Worm (Caenorhabditis elegans) whole organism, L2 larva: ENCODE measurements around the gene srz-69.

Experiments
- R02D3.7 ChIP-seq: fragments of 150-350 bp; optimal IDR thresholded peaks from 2 replicates; lab custom pipeline; 2014; ENCODE audit warnings: missing biosample characterization, missing genetic modification characterization
- gmeb-1 ChIP-seq: fragments of 150-350 bp; optimal IDR thresholded peaks from 2 replicates; lab custom pipeline; 2014; ENCODE audit warnings: missing biosample characterization, missing genetic modification characterization
- lin-39 ChIP-seq: fragments of 150-350 bp; optimal IDR thresholded peaks from 2 replicates; lab custom pipeline; 2014; ENCODE audit warnings: missing biosample characterization, missing genetic modification reagents, missing genetic modification characterization
- nhr-10 ChIP-seq: sonication (generic microtip); optimal IDR thresholded peaks from 2 replicates; lab custom pipeline; 2017; ENCODE audit warnings: missing biosample characterization, missing genetic modification characterization
- nhr-11 ChIP-seq: fragments of 150-350 bp; optimal IDR thresholded peaks from 2 replicates; lab custom pipeline; 2014; ENCODE audit warnings: missing biosample characterization, missing genetic modification characterization
- nhr-237 ChIP-seq: fragments of 150-350 bp; optimal IDR thresholded peaks from 2 replicates; lab custom pipeline; 2014; ENCODE audit warnings: missing biosample characterization, missing genetic modification characterization

ce11 chrIV:3452516-3452915 is 24.5 kb downstream of the srz-69 start:
- TF ChIP-seq nhr-11 (tag; lab: Kevin White, UChicago) (no peak), nhr-237 (tag; lab: Kevin White, UChicago) (no peak), nhr-10 (tag; lab: Kevin White, UChicago) (no peak), R02D3.7 (tag; lab: Kevin White, UChicago) (no peak), gmeb-1 (no peak), lin-39 (no peak)
